Worm (Caenorhabditis elegans): ENCODE data around the gene mcm-3AP.
A peak's percentile ranks its signal among the peaks of the same experiment; 100 is the strongest.

Gene mcm-3AP

ce11 chrIV:7903359-7903758, 45.1 kb upstream of the mcm-3AP start, which contains the start of gene C49H3.6:
C49H3.6 (plus strand) TSS chrIV:7903738.
- no peak for TF ChIP-seq ceh-82 (tag; optimal IDR thresholded peaks at IDR 0.05)
- TF ChIP-seq nhr-129 (tag; optimal IDR thresholded peaks at IDR 0.05) = peak; percentile 74
- TF ChIP-seq elt-3 (tag; optimal IDR thresholded peaks at IDR 0.05) = no peak
- TF ChIP-seq nhr-21 (tag; optimal IDR thresholded peaks at IDR 0.05) = no peak
- no peak for TF ChIP-seq unc-39 (tag; optimal IDR thresholded peaks at IDR 0.05)
- TF ChIP-seq mbf-1 (tag; optimal IDR thresholded peaks at IDR 0.05) = no peak
- TF ChIP-seq aly-2 (tag; optimal IDR thresholded peaks at IDR 0.05) = no peak
- no peak for TF ChIP-seq blmp-1 (tag; optimal IDR thresholded peaks at IDR 0.05; ENCODE audit: insufficient read depth)
- no peak for TF ChIP-seq egl-27 (tag; optimal IDR thresholded peaks at IDR 0.05)
- no peak for TF ChIP-seq Y55F3AM.14 (GFP tag; optimal IDR thresholded peaks at IDR 0.05)
- TF ChIP-seq sma-3 (GFP tag; optimal IDR thresholded peaks at IDR 0.05) = no peak
- no peak for TF ChIP-seq gmeb-1 (tag; optimal IDR thresholded peaks at IDR 0.05)
- TF ChIP-seq fos-1 (tag; optimal IDR thresholded peaks at IDR 0.05) = no peak
- peak; percentile 1 for TF ChIP-seq lin-11 (tag; optimal IDR thresholded peaks at IDR 0.05)
- no peak for TF ChIP-seq ama-1 (optimal IDR thresholded peaks at IDR 0.05)
- TF ChIP-seq snpc-4 (tag; optimal IDR thresholded peaks at IDR 0.05) = no peak
- TF ChIP-seq ztf-11 (tag; optimal IDR thresholded peaks at IDR 0.05) = no peak
- TF ChIP-seq alr-1 (tag; optimal IDR thresholded peaks at IDR 0.05) = no peak
- no peak for TF ChIP-seq nhr-6 (tag; optimal IDR thresholded peaks at IDR 0.05)
- TF ChIP-seq lin-13 (GFP tag; optimal IDR thresholded peaks at IDR 0.05) = no peak
- TF ChIP-seq sem-4 (tag; optimal IDR thresholded peaks at IDR 0.05) = peak; percentile 64
- no peak for TF ChIP-seq elt-1 (tag; optimal IDR thresholded peaks at IDR 0.05)
- no peak for TF ChIP-seq lin-39 (tag; optimal IDR thresholded peaks at IDR 0.05)
- TF ChIP-seq peb-1 (tag; optimal IDR thresholded peaks at IDR 0.05) = no peak
- no peak for TF ChIP-seq ceh-16 (tag; optimal IDR thresholded peaks at IDR 0.05)
- no peak for TF ChIP-seq ztf-1 (GFP tag; conservative IDR thresholded peaks at IDR 0.05)
- TF ChIP-seq ztf-4 (tag; optimal IDR thresholded peaks at IDR 0.05) = no peak
- TF ChIP-seq F13H6.1 (tag; optimal IDR thresholded peaks at IDR 0.05) = peak; percentile 30
- peak; percentile 29 for TF ChIP-seq sma-9 (GFP tag; optimal IDR thresholded peaks at IDR 0.05)
- no peak for TF ChIP-seq sma-9 (tag; optimal IDR thresholded peaks at IDR 0.05)
- no peak for TF ChIP-seq ZK546.5 (tag; optimal IDR thresholded peaks at IDR 0.05)
- peak; percentile 52 for TF ChIP-seq unc-55 (GFP tag; optimal IDR thresholded peaks at IDR 0.05)
- no peak for TF ChIP-seq crh-2 (tag; optimal IDR thresholded peaks at IDR 0.05)
- no peak for TF ChIP-seq nhr-12 (tag; optimal IDR thresholded peaks at IDR 0.05)
- no peak for TF ChIP-seq nhr-237 (tag; optimal IDR thresholded peaks at IDR 0.05)
- TF ChIP-seq C34F6.9 (tag; optimal IDR thresholded peaks at IDR 0.05) = peak; percentile 77
- TF ChIP-seq nhr-77 (tag; optimal IDR thresholded peaks at IDR 0.05) = no peak
- TF ChIP-seq nhr-23 (tag; optimal IDR thresholded peaks at IDR 0.05) = no peak
- no peak for TF ChIP-seq R02D3.7 (tag; optimal IDR thresholded peaks at IDR 0.05)
- no peak for TF ChIP-seq nhr-11 (tag; optimal IDR thresholded peaks at IDR 0.05)
- TF ChIP-seq mdl-1 (tag; optimal IDR thresholded peaks at IDR 0.05) = no peak
- TF ChIP-seq zag-1 (tag; optimal IDR thresholded peaks at IDR 0.05) = no peak
- no peak for TF ChIP-seq nhr-25 (tag; optimal IDR thresholded peaks at IDR 0.05)
- peak; percentile 6 to 69 for TF ChIP-seq lsy-2 (tag; optimal IDR thresholded peaks at IDR 0.05)
- TF ChIP-seq dmd-4 (tag; optimal IDR thresholded peaks at IDR 0.05) = no peak

ce11 chrIV:7906643-7907042, 41.8 kb upstream of the mcm-3AP start:
- no peak for TF ChIP-seq nhr-23 (tag; optimal IDR thresholded peaks at IDR 0.05)
- no peak for TF ChIP-seq gmeb-1 (tag; optimal IDR thresholded peaks at IDR 0.05)
- TF ChIP-seq aly-2 (tag; optimal IDR thresholded peaks at IDR 0.05) = no peak
- TF ChIP-seq blmp-1 (tag; optimal IDR thresholded peaks at IDR 0.05; ENCODE audit: insufficient read depth) = no peak
- no peak for TF ChIP-seq ztf-11 (tag; optimal IDR thresholded peaks at IDR 0.05)
- TF ChIP-seq skn-1 (tag; optimal IDR thresholded peaks at IDR 0.05) = no peak
- no peak for TF ChIP-seq fos-1 (tag; optimal IDR thresholded peaks at IDR 0.05)
- TF ChIP-seq nhr-12 (tag; optimal IDR thresholded peaks at IDR 0.05) = no peak
- TF ChIP-seq F13H6.1 (tag; optimal IDR thresholded peaks at IDR 0.05) = no peak
- TF ChIP-seq ama-1 (optimal IDR thresholded peaks at IDR 0.05) = no peak
- TF ChIP-seq unc-62 (GFP tag; optimal IDR thresholded peaks at IDR 0.05) = no peak
- no peak for TF ChIP-seq nhr-21 (tag; optimal IDR thresholded peaks at IDR 0.05)
- no peak for TF ChIP-seq nhr-25 (tag; optimal IDR thresholded peaks at IDR 0.05)
- no peak for TF ChIP-seq elt-3 (tag; optimal IDR thresholded peaks at IDR 0.05)
- TF ChIP-seq crh-2 (tag; optimal IDR thresholded peaks at IDR 0.05) = no peak
- no peak for TF ChIP-seq ZK546.5 (tag; optimal IDR thresholded peaks at IDR 0.05)
- TF ChIP-seq alr-1 (tag; optimal IDR thresholded peaks at IDR 0.05) = no peak
